Worm (Caenorhabditis elegans): ENCODE measurements around the gene C28D4.10.

ce11 chrIV:9766250-9766649, 28.0 kb downstream of the C28D4.10 start, which contains the start of gene ssp-36:
- TF ChIP-seq ZK546.5 (tag; optimal IDR thresholded peaks at IDR 0.05) (no peak), ama-1 (optimal IDR thresholded peaks at IDR 0.05) (no peak), lir-3 (tag; optimal IDR thresholded peaks at IDR 0.05) (no peak), ces-1 (GFP tag; optimal IDR thresholded peaks at IDR 0.05) (no peak)

Measured in whole organism, L4 larva.